Worm (Caenorhabditis elegans): ENCODE measurements around the gene T15H9.4.

Gene T15H9.4

DNA sequence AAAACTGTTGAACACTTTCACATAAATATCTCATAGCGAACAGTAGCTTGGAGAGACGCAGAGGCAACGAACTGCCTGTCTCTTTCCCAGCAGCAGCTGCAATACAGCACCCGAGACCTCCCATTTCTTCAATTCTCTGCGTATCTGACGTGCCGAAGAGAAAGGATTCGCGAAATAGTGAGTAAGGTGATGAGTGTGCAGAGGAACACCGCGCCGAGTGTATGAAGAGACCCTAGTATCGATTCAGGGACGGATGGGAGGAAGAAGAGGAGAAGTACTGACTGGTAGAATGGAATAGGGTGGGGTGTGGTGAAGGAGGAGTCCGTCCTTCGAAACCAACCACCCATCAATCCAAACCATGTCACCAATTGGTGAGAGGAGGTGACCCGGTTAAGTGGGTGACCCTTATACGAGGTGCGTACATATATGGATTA, 34.5 kb downstream of the T15H9.4 start (continued):
- no peak for TF ChIP-seq aly-2 (tag; optimal IDR thresholded peaks at IDR 0.05)
- TF ChIP-seq nhr-12 (tag; optimal IDR thresholded peaks at IDR 0.05), result no peak
- TF ChIP-seq pag-3 (tag; optimal IDR thresholded peaks at IDR 0.05; ENCODE audit: borderline replicate concordance, insufficient read depth), result peak; percentile 24
- peak; percentile 41 for TF ChIP-seq irx-1 (tag; optimal IDR thresholded peaks at IDR 0.05)
- no peak for TF ChIP-seq nhr-76 (tag; optimal IDR thresholded peaks at IDR 0.05)
- TF ChIP-seq lin-15B (tag; optimal IDR thresholded peaks at IDR 0.05), result no peak
- TF ChIP-seq hpl-2 (GFP tag; optimal IDR thresholded peaks at IDR 0.05), result no peak
- TF ChIP-seq tlp-1 (tag; optimal IDR thresholded peaks at IDR 0.05), result no peak
- no peak for TF ChIP-seq efl-3 (GFP tag; optimal IDR thresholded peaks at IDR 0.05)
- peak; percentile 56 for TF ChIP-seq skn-1 (tag; optimal IDR thresholded peaks at IDR 0.05)
- no peak for TF ChIP-seq lin-39 (tag; optimal IDR thresholded peaks at IDR 0.05)
- no peak for TF ChIP-seq aha-1 (tag; optimal IDR thresholded peaks at IDR 0.05)
- no peak for TF ChIP-seq sptf-1 (tag; optimal IDR thresholded peaks at IDR 0.05)
- peak; percentile 49 for TF ChIP-seq nhr-237 (tag; optimal IDR thresholded peaks at IDR 0.05)
- no peak for TF ChIP-seq ceh-8 (GFP tag; optimal IDR thresholded peaks at IDR 0.05)
- TF ChIP-seq jun-1 (tag; optimal IDR thresholded peaks at IDR 0.05), result peak; percentile 64
- peak; percentile 55 for TF ChIP-seq xbp-1 (tag; optimal IDR thresholded peaks at IDR 0.05)
- TF ChIP-seq nhr-84 (tag; optimal IDR thresholded peaks at IDR 0.05), result no peak
- TF ChIP-seq nhr-11 (tag; optimal IDR thresholded peaks at IDR 0.05), result peak; percentile 56
- TF ChIP-seq C04F5.9 (tag; optimal IDR thresholded peaks at IDR 0.05), result no peak
- peak; percentile 60 for TF ChIP-seq nhr-19 (GFP tag; conservative IDR thresholded peaks at IDR 0.05)
- peak; percentile 68 for TF ChIP-seq ztf-4 (tag; optimal IDR thresholded peaks at IDR 0.05)
- no peak for TF ChIP-seq ets-5 (GFP tag; IDR thresholded peaks at IDR 0.05)
- TF ChIP-seq unc-86 (tag; optimal IDR thresholded peaks at IDR 0.05), result peak; percentile 52
- no peak for TF ChIP-seq C34B4.2 (tag; optimal IDR thresholded peaks at IDR 0.05)
- no peak for TF ChIP-seq hlh-4 (tag; optimal IDR thresholded peaks at IDR 0.05)
- TF ChIP-seq pqm-1 (tag; optimal IDR thresholded peaks at IDR 0.05), result no peak
- TF ChIP-seq lsy-2 (tag; optimal IDR thresholded peaks at IDR 0.05), result peak; percentile 70 to 82
- TF ChIP-seq alr-1 (tag; optimal IDR thresholded peaks at IDR 0.05; ENCODE audit: borderline replicate concordance), result no peak
- no peak for TF ChIP-seq grh-1 (GFP tag; IDR thresholded peaks at IDR 0.05)
- peak; percentile 11 for TF ChIP-seq elt-2 (tag; optimal IDR thresholded peaks at IDR 0.05)
- peak; percentile 70 for TF ChIP-seq swsn-7 (tag; optimal IDR thresholded peaks at IDR 0.05)
- TF ChIP-seq efl-1 (optimal IDR thresholded peaks at IDR 0.05), result peak; percentile 70 to 76
- peak; percentile 9 to 86 for TF ChIP-seq efl-1 (GFP tag; optimal IDR thresholded peaks at IDR 0.05 in 1 of 2)
- peak; percentile 40 to 53 (median 50) for TF ChIP-seq dpl-1 (GFP tag; optimal IDR thresholded peaks at IDR 0.05)
- TF ChIP-seq fkh-10 (GFP tag; optimal IDR thresholded peaks at IDR 0.05), result no peak
- no peak for TF ChIP-seq sup-37 (GFP tag; optimal IDR thresholded peaks at IDR 0.05)
- peak; percentile 19 for TF ChIP-seq F16B12.6 (tag; optimal IDR thresholded peaks at IDR 0.05)
- TF ChIP-seq nhr-90 (tag; optimal IDR thresholded peaks at IDR 0.05; ENCODE audit: poor library complexity), result peak; percentile 50
- peak; percentile 78 for TF ChIP-seq snu-23 (GFP tag; optimal IDR thresholded peaks at IDR 0.05)
- TF ChIP-seq ama-1 (optimal IDR thresholded peaks at IDR 0.05), result peak; percentile 82
- TF ChIP-seq egl-27 (tag; optimal IDR thresholded peaks at IDR 0.05), result no peak
- TF ChIP-seq mdl-1 (tag; optimal IDR thresholded peaks at IDR 0.05), result peak in 1 of 2 experiments; percentile 75
- TF ChIP-seq unc-98 (GFP tag; IDR thresholded peaks at IDR 0.05), result no peak
- TF ChIP-seq sox-4 (tag; optimal IDR thresholded peaks at IDR 0.05), result no peak
- no peak for TF ChIP-seq fkh-4 (tag; optimal IDR thresholded peaks at IDR 0.05; ENCODE audit: borderline replicate concordance)
- TF ChIP-seq mep-1 (tag; optimal IDR thresholded peaks at IDR 0.05), result peak; percentile 90
- peak; percentile 59 for TF ChIP-seq nhr-77 (tag; optimal IDR thresholded peaks at IDR 0.05)
- TF ChIP-seq mef-2 (tag; optimal IDR thresholded peaks at IDR 0.05), result no peak
- no peak for TF ChIP-seq ceh-90 (tag; optimal IDR thresholded peaks at IDR 0.05)
- TF ChIP-seq vab-15 (tag; optimal IDR thresholded peaks at IDR 0.05), result peak; percentile 65
- peak; percentile 90 for TF ChIP-seq nhr-85 (tag)
- no peak for TF ChIP-seq zip-4 (GFP tag; optimal IDR thresholded peaks at IDR 0.05)
- no peak for TF ChIP-seq egl-13 (tag; optimal IDR thresholded peaks at IDR 0.05)
